Worm (Caenorhabditis elegans) whole organism, L1 larva: ENCODE measurements around the gene zip-3.

Source experiments
- ama-1 ChIP-seq: fragments of 150-350 bp; optimal IDR thresholded peaks from 2 replicates; lab custom pipeline; 2014
- elt-2 ChIP-seq: sonication (generic microtip); optimal IDR thresholded peaks from 2 replicates; lab custom pipeline; 2016; ENCODE audit warnings: missing genetic modification characterization, mild to moderate bottlenecking, inconsistent platforms, missing compliant biosample characterization, missing genetic modification reagents
- fos-1 ChIP-seq: fragments of 150-350 bp; optimal IDR thresholded peaks from 2 replicates; lab custom pipeline; 2014; ENCODE audit warnings: missing biosample characterization, missing genetic modification characterization
- lin-15B ChIP-seq: fragments of 150-350 bp; sonication (generic microtip); optimal IDR thresholded peaks from 3 replicates; lab custom pipeline; 2014; ENCODE audit warnings: missing biosample characterization, missing genetic modification characterization
- pag-3 ChIP-seq: sonication (generic microtip); optimal IDR thresholded peaks from 2 replicates; lab custom pipeline; 2017; ENCODE audit warnings: missing genetic modification characterization, mild to moderate bottlenecking, missing compliant biosample characterization, antibody characterized with exemption, borderline replicate concordance; ENCODE audit not compliant: insufficient read depth
- pax-3 ChIP-seq: fragments of 200-800 bp; sonication (Bioruptor generic); optimal IDR thresholded peaks from 2 replicates; lab custom pipeline; 2018; ENCODE audit warnings: mild to moderate bottlenecking, missing genetic modification characterization, moderate library complexity, missing compliant biosample characterization
- zag-1 ChIP-seq: fragments of 150-350 bp; optimal IDR thresholded peaks from 2 replicates; lab custom pipeline; 2014; ENCODE audit warnings: missing biosample characterization, missing genetic modification characterization

DNA sequence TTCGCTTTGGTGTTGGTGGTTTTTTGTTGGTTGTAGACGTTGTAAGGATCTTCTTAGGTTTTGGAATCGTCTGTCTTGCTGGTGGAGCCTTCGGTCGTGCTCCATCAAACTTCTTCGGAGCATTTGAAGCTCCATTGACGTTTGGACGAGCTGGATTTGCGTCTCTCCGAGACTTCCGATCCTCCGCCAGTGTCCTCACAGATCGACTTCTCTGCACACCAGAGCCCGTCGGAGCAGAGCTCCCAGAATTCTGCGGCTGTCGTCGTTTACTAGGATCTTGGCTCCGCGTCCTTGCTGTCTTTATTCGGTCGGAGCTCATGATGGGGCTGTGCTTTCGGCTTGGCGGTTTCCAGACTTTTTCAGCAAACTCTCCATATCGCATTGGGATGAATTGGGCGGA lies 4.3 kb upstream of the zip-3 start:
- no peak for TF ChIP-seq pax-3
- TF ChIP-seq pag-3, result no peak
- no peak for TF ChIP-seq fos-1 (tag; lab: Kevin White, UChicago)
- TF ChIP-seq zag-1 (tag; lab: Kevin White, UChicago), result no peak
- TF ChIP-seq lin-15B, result no peak
- TF ChIP-seq elt-2 (tag; lab: Kevin White, UChicago), result no peak
- TF ChIP-seq ama-1 (lab: Kevin White, UChicago), result no peak
